Worm (Caenorhabditis elegans) whole organism, L1 larva: Measurements from ENCODE around the gene dgk-5.
A peak's percentile ranks its signal among the peaks of the same experiment; 100 is the strongest.

ENCODE experiments used
- C04F5.9 ChIP-seq: sonication (generic microtip); optimal IDR thresholded peaks from 2 replicates; lab custom pipeline; 2016; ENCODE audit warnings: missing genetic modification characterization, missing compliant biosample characterization
- C16A3.4 ChIP-seq: fragments of 150-350 bp; optimal IDR thresholded peaks from 2 replicates; lab custom pipeline; 2014; ENCODE audit warnings: missing biosample characterization, missing genetic modification characterization
- Y116A8C.19 ChIP-seq: sonication (generic microtip); optimal IDR thresholded peaks from 2 replicates; lab custom pipeline; 2016; ENCODE audit warnings: missing compliant biosample characterization, missing genetic modification characterization, borderline replicate concordance
- alr-1 ChIP-seq: fragments of 200-800 bp; sonication (Bioruptor generic); optimal IDR thresholded peaks from 2 replicates; lab custom pipeline; 2018; ENCODE audit warnings: borderline replicate concordance, mild to moderate bottlenecking, missing genetic modification characterization, missing compliant biosample characterization
- aly-2 ChIP-seq: fragments of 150-350 bp; optimal IDR thresholded peaks from 2 replicates; lab custom pipeline; 2014; ENCODE audit warnings: missing biosample characterization, missing genetic modification characterization
- ama-1 ChIP-seq: fragments of 150-350 bp; optimal IDR thresholded peaks from 2 replicates; lab custom pipeline; 2014
- ceh-63 ChIP-seq: fragments of 200-800 bp; sonication (Bioruptor generic); optimal IDR thresholded peaks from 2 replicates; lab custom pipeline; 2018; ENCODE audit warnings: mild to moderate bottlenecking, missing genetic modification characterization, missing compliant biosample characterization
- ceh-88 ChIP-seq: fragments of 200-800 bp; sonication (Bioruptor generic); IDR thresholded peaks from 2 replicates; pipeline ENCODE4 v1.3.6; 2022; ENCODE audit warnings: missing genetic modification characterization, missing compliant biosample characterization
- ces-1 ChIP-seq: fragments of 150-350 bp; optimal IDR thresholded peaks from 2 replicates; lab custom pipeline; 2014; ENCODE audit warnings: missing biosample characterization, missing genetic modification reagents, missing genetic modification characterization
- dpl-1 ChIP-seq, 3 experiments: fragments of 150-350 bp in 2 of 3; sonication (generic microtip) in 1 of 3; optimal IDR thresholded peaks; 2 replicates each; lab custom pipeline; 2014 to 2017; ENCODE audit warnings: missing biosample characterization in 3 of 3, missing genetic modification characterization in 3 of 3, missing genetic modification reagents in 3 of 3
- dsc-1 ChIP-seq: sonication (generic microtip); optimal IDR thresholded peaks from 2 replicates; lab custom pipeline; 2016; ENCODE audit warnings: mild to moderate bottlenecking, missing genetic modification characterization, missing compliant biosample characterization
- efl-1 ChIP-seq, 4 experiments: fragments of 150-350 bp; optimal IDR thresholded peaks in 3 of 4; peaks in 1 of 4; 1 replicate in 1 of 4; 2 replicates in 3 of 4; lab custom pipeline; 2014; ENCODE audit warnings: missing biosample characterization in 2 of 4, missing genetic modification characterization in 2 of 4, missing genetic modification reagents in 2 of 4
- efl-3 ChIP-seq: fragments of 200-800 bp; sonication (Bioruptor generic); optimal IDR thresholded peaks from 2 replicates; lab custom pipeline; 2018; ENCODE audit warnings: mild to moderate bottlenecking, missing genetic modification characterization, missing compliant biosample characterization
- elt-2 ChIP-seq: sonication (generic microtip); optimal IDR thresholded peaks from 2 replicates; lab custom pipeline; 2016; ENCODE audit warnings: missing genetic modification characterization, mild to moderate bottlenecking, inconsistent platforms, missing compliant biosample characterization, missing genetic modification reagents
- elt-3 ChIP-seq, 6 experiments: fragments of 150-350 bp in 1 of 6; sonication (generic microtip); optimal IDR thresholded peaks; 2 replicates each; lab custom pipeline; 2017 to 2018; ENCODE audit warnings: missing biosample characterization in 6 of 6, missing genetic modification characterization in 6 of 6, inconsistent platforms in 1 of 6
- ets-5 ChIP-seq: fragments of 200-800 bp; sonication (Bioruptor generic); IDR thresholded peaks from 2 replicates; pipeline ENCODE4 v1.3.6; 2022; ENCODE audit warnings: missing genetic modification characterization, missing compliant biosample characterization
- fkh-4 ChIP-seq: sonication (generic microtip); optimal IDR thresholded peaks from 2 replicates; lab custom pipeline; 2016; ENCODE audit warnings: missing compliant biosample characterization, missing genetic modification characterization, borderline replicate concordance
- fos-1 ChIP-seq: fragments of 150-350 bp; optimal IDR thresholded peaks from 2 replicates; lab custom pipeline; 2014; ENCODE audit warnings: missing biosample characterization, missing genetic modification characterization
- grh-1 ChIP-seq: fragments of 200-800 bp; sonication (Bioruptor generic); IDR thresholded peaks from 2 replicates; pipeline ENCODE4 v1.3.6; 2022; ENCODE audit warnings: missing genetic modification reagents, missing genetic modification characterization, missing compliant biosample characterization
- hlh-17 ChIP-seq: fragments of 200-800 bp; sonication (Bioruptor generic); optimal IDR thresholded peaks from 2 replicates; lab custom pipeline; 2018; ENCODE audit warnings: missing genetic modification characterization, mild to moderate bottlenecking, missing compliant biosample characterization, moderate library complexity, borderline replicate concordance
- hpl-2 ChIP-seq: fragments of 150-350 bp; optimal IDR thresholded peaks from 2 replicates; lab custom pipeline; 2014; ENCODE audit warnings: missing biosample characterization, missing genetic modification reagents, missing genetic modification characterization
- isw-1 ChIP-seq: fragments of 200-800 bp; sonication (Bioruptor generic); IDR thresholded peaks from 2 replicates; pipeline ENCODE4 v1.3.6; 2022; ENCODE audit warnings: missing genetic modification characterization, missing compliant biosample characterization
- jun-1 ChIP-seq: fragments of 150-350 bp; optimal IDR thresholded peaks from 2 replicates; lab custom pipeline; 2014; ENCODE audit warnings: missing biosample characterization, missing genetic modification reagents, missing genetic modification characterization
- lin-13 ChIP-seq: fragments of 150-350 bp; optimal IDR thresholded peaks from 2 replicates; lab custom pipeline; 2014; ENCODE audit warnings: missing biosample characterization, missing genetic modification reagents, missing genetic modification characterization
- lin-14 ChIP-seq: fragments of 200-800 bp; sonication (Bioruptor generic); optimal IDR thresholded peaks from 2 replicates; lab custom pipeline; 2018; ENCODE audit warnings: mild to moderate bottlenecking, missing genetic modification characterization, moderate library complexity, missing compliant biosample characterization
- lin-35 ChIP-seq, 2 experiments: fragments of 150-350 bp; optimal IDR thresholded peaks; 2 replicates each; lab custom pipeline; 2014; ENCODE audit warnings: missing biosample characterization in 2 of 2, missing genetic modification characterization in 2 of 2, missing genetic modification reagents in 2 of 2
- lin-39 ChIP-seq: fragments of 150-350 bp; optimal IDR thresholded peaks from 2 replicates; lab custom pipeline; 2014; ENCODE audit warnings: missing biosample characterization, missing genetic modification reagents, missing genetic modification characterization
- lsy-2 ChIP-seq, 2 experiments: fragments of 150-350 bp; optimal IDR thresholded peaks; 2 replicates each; lab custom pipeline; 2014; ENCODE audit warnings: missing biosample characterization in 2 of 2, missing genetic modification characterization in 2 of 2
- mep-1 ChIP-seq: fragments of 150-350 bp; optimal IDR thresholded peaks from 2 replicates; lab custom pipeline; 2014; ENCODE audit warnings: missing biosample characterization, missing genetic modification characterization
- nhr-19 ChIP-seq: fragments of 200-800 bp; sonication (Bioruptor generic); conservative IDR thresholded peaks from 2 replicates; pipeline ENCODE4 v1.3.6; 2022; ENCODE audit warnings: missing genetic modification characterization, missing compliant biosample characterization
- nhr-20 ChIP-seq: sonication (generic microtip); optimal IDR thresholded peaks from 2 replicates; lab custom pipeline; 2016; ENCODE audit warnings: mild to moderate bottlenecking, missing genetic modification characterization, missing compliant biosample characterization
- nhr-71 ChIP-seq: sonication (generic microtip); optimal IDR thresholded peaks from 2 replicates; lab custom pipeline; 2016; ENCODE audit warnings: mild to moderate bottlenecking, missing genetic modification characterization, moderate library complexity, missing compliant biosample characterization
- nhr-84 ChIP-seq: sonication (generic microtip); optimal IDR thresholded peaks from 2 replicates; lab custom pipeline; 2017; ENCODE audit warnings: missing biosample characterization, missing genetic modification characterization
- nhr-85 ChIP-seq: sonication (generic microtip); peaks from one replicate; lab custom pipeline; 2016; ENCODE audit warnings: missing genetic modification characterization, inconsistent platforms, missing compliant biosample characterization
- nhr-90 ChIP-seq: sonication (generic microtip); optimal IDR thresholded peaks from 2 replicates; lab custom pipeline; 2016; ENCODE audit warnings: mild to moderate bottlenecking, missing genetic modification characterization, missing compliant biosample characterization; ENCODE audit not compliant: poor library complexity
- rnt-1 ChIP-seq: sonication (generic microtip); optimal IDR thresholded peaks from 2 replicates; lab custom pipeline; 2016; ENCODE audit warnings: mild to moderate bottlenecking, missing genetic modification characterization, moderate library complexity, missing compliant biosample characterization
- snpc-4 ChIP-seq: fragments of 150-350 bp; optimal IDR thresholded peaks from 2 replicates; lab custom pipeline; 2014; ENCODE audit warnings: missing biosample characterization, missing genetic modification characterization
- snu-23 ChIP-seq: sonication (generic microtip); optimal IDR thresholded peaks from 2 replicates; lab custom pipeline; 2016; ENCODE audit warnings: missing genetic modification characterization, missing compliant biosample characterization
- swsn-7 ChIP-seq: sonication (generic microtip); optimal IDR thresholded peaks from 2 replicates; lab custom pipeline; 2016; ENCODE audit warnings: missing genetic modification characterization, missing compliant biosample characterization
- tbx-2 ChIP-seq: sonication (generic microtip); optimal IDR thresholded peaks from 2 replicates; lab custom pipeline; 2016; ENCODE audit warnings: missing genetic modification characterization, missing compliant biosample characterization
- tlp-1 ChIP-seq: fragments of 150-350 bp; optimal IDR thresholded peaks from 2 replicates; lab custom pipeline; 2014; ENCODE audit warnings: missing biosample characterization, missing genetic modification characterization
- unc-130 ChIP-seq: fragments of 150-350 bp; optimal IDR thresholded peaks from 2 replicates; lab custom pipeline; 2017; ENCODE audit warnings: missing biosample characterization, missing genetic modification characterization, inconsistent platforms
- unc-62 ChIP-seq: fragments of 150-350 bp; optimal IDR thresholded peaks from 2 replicates; lab custom pipeline; 2014; ENCODE audit warnings: missing biosample characterization, missing genetic modification reagents, missing genetic modification characterization
- vab-15 ChIP-seq: sonication (generic microtip); optimal IDR thresholded peaks from 2 replicates; lab custom pipeline; 2017; ENCODE audit warnings: missing genotype, mild to moderate bottlenecking, missing genetic modification characterization, missing compliant biosample characterization
- xbp-1 ChIP-seq: sonication (generic microtip); optimal IDR thresholded peaks from 2 replicates; lab custom pipeline; 2016; ENCODE audit warnings: missing genetic modification characterization, missing compliant biosample characterization
- zip-4 ChIP-seq: fragments of 200-800 bp; sonication (Bioruptor generic); optimal IDR thresholded peaks from 2 replicates; lab custom pipeline; 2018; ENCODE audit warnings: mild to moderate bottlenecking, missing genetic modification characterization, moderate library complexity, missing compliant biosample characterization

dgk-5 gene

DNA sequence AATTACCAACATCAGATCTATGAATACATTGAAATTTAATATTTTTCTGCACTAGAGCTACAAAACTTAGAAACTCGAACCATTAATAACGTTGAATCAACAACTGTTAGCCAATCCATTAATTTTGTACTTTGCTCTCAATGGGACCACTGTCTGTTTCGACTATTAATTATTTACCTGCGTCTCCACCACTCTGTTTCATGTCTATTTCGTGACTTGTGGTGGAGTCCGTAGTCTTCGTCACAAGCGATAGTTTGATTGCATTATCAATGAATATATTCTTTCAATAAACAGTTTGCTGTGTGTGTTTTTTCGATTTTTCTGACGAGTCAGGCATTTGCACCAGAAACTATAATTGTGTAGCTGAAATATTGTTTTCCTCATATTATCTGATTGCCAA is 15.5 kb upstream of the dgk-5 start:
- TF ChIP-seq Y116A8C.19 (tag; lab: Kevin White, UChicago) = no peak
- TF ChIP-seq lin-39 (tag; lab: Kevin White, UChicago) = peak; percentile 59
- TF ChIP-seq dsc-1 (tag; lab: Kevin White, UChicago) = no peak
- TF ChIP-seq aly-2 (tag; lab: Kevin White, UChicago) = no peak
- peak; percentile 25 for TF ChIP-seq unc-130 (tag; lab: Kevin White, UChicago)
- TF ChIP-seq ceh-63 (GFP tag; lab: Kevin White, UChicago) = no peak
- TF ChIP-seq snu-23 (GFP tag; lab: Kevin White, UChicago) = peak; percentile 34
- TF ChIP-seq lin-35 (GFP tag; optimal IDR thresholded peaks at IDR 0.05; lab: Kevin White, UChicago) = peak in 1 of 2 experiments; percentile 2
- peak; percentile 41 for TF ChIP-seq nhr-20 (tag; lab: Kevin White, UChicago)
- TF ChIP-seq nhr-19 (GFP tag; lab: Robert Waterston, UW) = peak; percentile 78
- TF ChIP-seq vab-15 (tag; lab: Kevin White, UChicago) = peak; percentile 37
- peak; percentile 73 for TF ChIP-seq rnt-1 (tag; lab: Kevin White, UChicago)
- no peak for TF ChIP-seq fos-1 (tag; lab: Kevin White, UChicago)
- TF ChIP-seq swsn-7 (tag; lab: Kevin White, UChicago) = no peak
- TF ChIP-seq tlp-1 = no peak
- TF ChIP-seq lsy-2 (tag; optimal IDR thresholded peaks at IDR 0.05; lab: Kevin White, UChicago) = peak; percentile 36 to 40
- TF ChIP-seq C04F5.9 (tag; lab: Kevin White, UChicago) = no peak
- no peak for TF ChIP-seq ama-1 (lab: Kevin White, UChicago)
- TF ChIP-seq elt-2 = peak; percentile 2
- no peak for TF ChIP-seq ces-1
- TF ChIP-seq lin-13 (GFP tag; lab: Kevin White, UChicago) = no peak
- TF ChIP-seq tbx-2 (tag; lab: Kevin White, UChicago) = no peak
- no peak for TF ChIP-seq jun-1 (tag; lab: Kevin White, UChicago)
- TF ChIP-seq hlh-17 (GFP tag; lab: Kevin White, UChicago) = no peak
- TF ChIP-seq zip-4 (GFP tag; lab: Kevin White, UChicago) = no peak
- no peak for TF ChIP-seq dpl-1 (GFP tag; optimal IDR thresholded peaks at IDR 0.05; lab: Kevin White, UChicago)
- peak; percentile 48 for TF ChIP-seq lin-14 (GFP tag; lab: Kevin White, UChicago)
- peak; percentile 72 for TF ChIP-seq nhr-71 (tag; lab: Kevin White, UChicago)

DNA sequence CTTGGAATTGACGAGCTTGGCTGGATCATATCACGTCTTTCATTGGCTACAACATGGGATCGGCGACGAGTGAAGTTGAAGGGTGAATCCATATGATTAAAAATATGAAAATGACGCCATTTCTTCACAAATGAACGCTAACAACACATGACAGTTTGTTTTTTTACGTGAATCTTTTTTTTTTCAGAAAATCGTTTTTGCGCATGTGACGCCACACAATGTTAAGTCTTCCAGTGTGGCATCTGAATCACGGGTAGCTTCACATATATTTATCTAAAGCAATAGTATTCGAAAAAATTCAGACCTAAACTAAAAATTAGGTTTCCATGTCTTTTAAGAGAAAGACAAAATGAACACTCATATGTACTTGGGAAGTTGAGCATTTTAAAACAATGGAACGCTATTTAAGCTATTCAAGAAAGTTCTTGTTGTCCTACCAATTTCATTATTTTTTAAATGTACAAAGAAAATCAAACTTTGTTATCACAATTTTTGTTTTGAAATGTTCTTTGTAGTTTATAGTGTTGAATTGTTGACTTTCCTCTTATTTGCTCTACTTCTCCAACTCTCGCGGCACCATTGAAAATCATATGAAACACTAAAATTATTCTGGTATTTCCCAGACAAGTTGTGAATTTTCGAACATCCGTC is 14.1 kb upstream of the dgk-5 start, which contains the start of the genes lido-16 and plpp-1.2:
TSS of gene lido-16 (minus strand) at position 101 of the 651 bp plus-strand sequence.
TSS of gene plpp-1.2 (plus strand) at position 601 of the 651 bp plus-strand sequence.
- no peak for TF ChIP-seq hpl-2 (GFP tag; lab: Kevin White, UChicago)
- TF ChIP-seq nhr-90 (tag; lab: Kevin White, UChicago) = no peak
- TF ChIP-seq elt-3 (tag; optimal IDR thresholded peaks at IDR 0.05; lab: Kevin White, UChicago) = no peak
- no peak for TF ChIP-seq unc-62
- TF ChIP-seq fkh-4 = no peak
- TF ChIP-seq xbp-1 (tag; lab: Kevin White, UChicago) = no peak
- no peak for TF ChIP-seq mep-1 (tag; lab: Kevin White, UChicago)
- no peak for TF ChIP-seq snu-23 (GFP tag; lab: Kevin White, UChicago)
- TF ChIP-seq snpc-4 = no peak
- no peak for TF ChIP-seq lin-14 (GFP tag; lab: Kevin White, UChicago)
- TF ChIP-seq isw-1 (GFP tag; lab: Robert Waterston, UW) = no peak
- no peak for TF ChIP-seq nhr-85 (tag; lab: Kevin White, UChicago)

DNA sequence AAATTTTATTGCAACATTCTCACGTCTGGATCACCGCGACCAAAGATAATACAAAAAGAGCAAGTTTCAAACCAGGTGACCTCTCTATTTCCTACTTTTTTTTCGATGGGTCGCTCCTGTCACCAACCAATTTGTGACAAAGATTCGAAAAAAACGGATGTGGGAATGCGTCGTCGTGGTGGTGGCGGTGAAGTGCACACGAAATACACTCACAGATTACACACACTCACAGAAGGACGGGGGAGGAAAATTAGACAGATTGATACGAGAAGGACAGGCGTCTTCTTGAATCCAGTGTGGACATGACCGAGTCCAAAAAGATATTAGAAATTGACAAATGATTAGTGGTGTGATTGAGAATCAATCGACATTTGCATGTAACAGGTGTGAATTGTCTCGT is 11.9 kb upstream of the dgk-5 start:
- TF ChIP-seq lin-14 (GFP tag; lab: Kevin White, UChicago) (peak; percentile 65), nhr-85 (tag; lab: Kevin White, UChicago) (no peak), C04F5.9 (tag; lab: Kevin White, UChicago) (no peak), efl-1 (optimal IDR thresholded peaks at IDR 0.05; lab: Kevin White, UChicago) (no peak), efl-1 (GFP tag; optimal IDR thresholded peaks at IDR 0.05 in 1 of 2; lab: Kevin White, UChicago) (peak in 1 of 2 experiments; percentile 81), nhr-84 (no peak), dpl-1 (GFP tag; optimal IDR thresholded peaks at IDR 0.05; lab: Kevin White, UChicago) (no peak), aly-2 (tag; lab: Kevin White, UChicago) (no peak), efl-3 (GFP tag; lab: Kevin White, UChicago) (no peak), nhr-90 (tag; lab: Kevin White, UChicago) (no peak), rnt-1 (tag; lab: Kevin White, UChicago) (peak; percentile 67), mep-1 (tag; lab: Kevin White, UChicago) (no peak), ets-5 (GFP tag; lab: Robert Waterston, UW) (no peak), ceh-88 (GFP tag; lab: Robert Waterston, UW) (no peak), elt-3 (tag; optimal IDR thresholded peaks at IDR 0.05; lab: Kevin White, UChicago) (no peak), zip-4 (GFP tag; lab: Kevin White, UChicago) (no peak), alr-1 (tag; lab: Kevin White, UChicago) (no peak), unc-130 (tag; lab: Kevin White, UChicago) (peak; percentile 19), grh-1 (GFP tag; lab: Robert Waterston, UW) (no peak), C16A3.4 (no peak)
